Fruit fly (Drosophila melanogaster): ENCODE measurements around the gene Or85e.
A peak's percentile ranks its signal among the peaks of the same experiment; 100 is the strongest.

The Or85e gene

dm6 chr3R:8673803-8674234, 38.1 kb upstream of the Or85e start, which contains the start of gene mRpL19 (continued):
- peak; percentile 45 for TF ChIP-seq CG8290 (GFP tag; optimal IDR thresholded peaks at IDR 0.05)
- TF ChIP-seq CG8290 (tag; optimal IDR thresholded peaks at IDR 0.05), result no peak
- no peak for TF ChIP-seq CG12071 (GFP tag; optimal IDR thresholded peaks at IDR 0.05)
- no peak for TF ChIP-seq ro (GFP tag; IDR thresholded peaks at IDR 0.05)
- TF ChIP-seq grau (tag; optimal IDR thresholded peaks at IDR 0.05), result peak; percentile 57
- no peak for TF ChIP-seq CG3847 (GFP tag; IDR thresholded peaks at IDR 0.05)
- TF ChIP-seq cg (GFP tag; optimal IDR thresholded peaks at IDR 0.05), result no peak
- TF ChIP-seq CG18476 (GFP tag; optimal IDR thresholded peaks at IDR 0.05), result peak; percentile 17
- peak; percentile 53; the same call in 2 of the 3 replicates for TF ChIP-seq CG34224 (GFP tag; IDR thresholded peaks at IDR 0.05; ENCODE audit: partially characterized antibody)
- no peak for TF ChIP-seq Dip2 (GFP tag; IDR thresholded peaks at IDR 0.05)
- TF ChIP-seq Lhr (GFP tag; optimal IDR thresholded peaks at IDR 0.05), result no peak
- TF ChIP-seq CG4282 (GFP tag; optimal IDR thresholded peaks at IDR 0.05), result no peak
- TF ChIP-seq CG10321 (GFP tag; IDR thresholded peaks at IDR 0.05), result no peak
- TF ChIP-seq Taf1 (GFP tag; IDR thresholded peaks at IDR 0.05), result no peak
- TF ChIP-seq Sox100B (GFP tag; optimal IDR thresholded peaks at IDR 0.05), result peak; percentile 44
- no peak for TF ChIP-seq run (tag; optimal IDR thresholded peaks at IDR 0.05)
- TF ChIP-seq Atf3 (GFP tag; optimal IDR thresholded peaks at IDR 0.05), result no peak
- TF ChIP-seq row (GFP tag; IDR thresholded peaks at IDR 0.05), result peak; percentile 73
- no peak for TF ChIP-seq pnt (GFP tag; optimal IDR thresholded peaks at IDR 0.05)
- no peak for TF ChIP-seq CG17802 (tag; optimal IDR thresholded peaks at IDR 0.05)
- TF ChIP-seq Hsf (GFP tag; optimal IDR thresholded peaks at IDR 0.05), result no peak
- no peak for TF ChIP-seq prd (optimal IDR thresholded peaks at IDR 0.05)
- no peak for TF ChIP-seq prd (GFP tag; IDR thresholded peaks at IDR 0.05)
- TF ChIP-seq lbe (GFP tag; optimal IDR thresholded peaks at IDR 0.05), result peak; percentile 52
- TF ChIP-seq ham (GFP tag; IDR thresholded peaks at IDR 0.05), result no peak
- TF ChIP-seq CG7556 (GFP tag; optimal IDR thresholded peaks at IDR 0.05), result peak; percentile 53
- TF ChIP-seq oc (tag; optimal IDR thresholded peaks at IDR 0.05), result no peak
- TF ChIP-seq scrt (GFP tag; optimal IDR thresholded peaks at IDR 0.05), result no peak
- no peak for TF ChIP-seq ac (GFP tag; optimal IDR thresholded peaks at IDR 0.05)
- peak; percentile 21 for TF ChIP-seq Sry-δ (GFP tag; optimal IDR thresholded peaks at IDR 0.05)
- peak; percentile 69 for TF ChIP-seq CG13296 (GFP tag; optimal IDR thresholded peaks at IDR 0.05)
- TF ChIP-seq Six4 (GFP tag; optimal IDR thresholded peaks at IDR 0.05), result peak; percentile 5
- no peak for TF ChIP-seq CG11723 (GFP tag; optimal IDR thresholded peaks at IDR 0.05)
- no peak for TF ChIP-seq CG11247 (GFP tag; IDR thresholded peaks at IDR 0.05)
- TF ChIP-seq Gug (GFP tag; IDR thresholded peaks at IDR 0.05), result no peak
- no peak for TF ChIP-seq tup (GFP tag; optimal IDR thresholded peaks at IDR 0.05)
- no peak for TF ChIP-seq zfh2 (GFP tag; optimal IDR thresholded peaks at IDR 0.05)
- TF ChIP-seq Usf (GFP tag; optimal IDR thresholded peaks at IDR 0.05), result no peak
- peak; percentile 55 for TF ChIP-seq CG16813 (GFP tag; IDR thresholded peaks at IDR 0.05; ENCODE audit: partially characterized antibody)
- TF ChIP-seq Eip74EF (GFP tag; optimal IDR thresholded peaks at IDR 0.05), result peak in 1 of 2 experiments; percentile 25
- TF ChIP-seq Spps (tag; optimal IDR thresholded peaks at IDR 0.05), result no peak
- no peak for TF ChIP-seq repo (GFP tag; optimal IDR thresholded peaks at IDR 0.05)
- peak; percentile 10 for TF ChIP-seq CG10654 (GFP tag; optimal IDR thresholded peaks at IDR 0.05)
- TF ChIP-seq Vsx1 (GFP tag; optimal IDR thresholded peaks at IDR 0.05), result no peak
- peak in 1 of 2 experiments; percentile 3 for TF ChIP-seq dpn (GFP tag; optimal IDR thresholded peaks at IDR 0.05)
- TF ChIP-seq h (optimal IDR thresholded peaks at IDR 0.05), result no peak
- TF ChIP-seq Jarid2 (GFP tag; optimal IDR thresholded peaks at IDR 0.05), result no peak
- TF ChIP-seq CG2889 (GFP tag; IDR thresholded peaks at IDR 0.05), result no peak
- TF ChIP-seq yki (optimal IDR thresholded peaks at IDR 0.05), result no peak
- TF ChIP-seq Nf-YB (GFP tag; optimal IDR thresholded peaks at IDR 0.05), result peak; percentile 37
- no peak for TF ChIP-seq Dbx (GFP tag; IDR thresholded peaks at IDR 0.05)
- no peak for TF ChIP-seq abd-A (tag; optimal IDR thresholded peaks at IDR 0.05)
- TF ChIP-seq maf-S (GFP tag; optimal IDR thresholded peaks at IDR 0.05), result no peak

All from whole organism, embryonic.